Fruit fly (Drosophila melanogaster) whole organism, embryonic: ENCODE measurements around the gene Cpr66Cb.
A peak's percentile ranks its signal among the peaks of the same experiment; 100 is the strongest.

Source experiments
- Bdp1 ChIP-seq: fragments of 200-800 bp; sonication (Bioruptor generic); optimal IDR thresholded peaks from 3 replicates; lab custom pipeline; 2016; ENCODE audit warnings: missing biosample characterization, missing genetic modification characterization
- Bgb ChIP-seq: fragments of 200-800 bp; sonication (Bioruptor generic); IDR thresholded peaks from 2 replicates; pipeline ENCODE4 v1.3.6; 2022; ENCODE audit warnings: missing biosample characterization, missing genetic modification characterization; ENCODE audit not compliant: partially characterized antibody
- CG10959 ChIP-seq: fragments of 200-800 bp; sonication (Bioruptor generic); IDR thresholded peaks from 2 replicates; pipeline ENCODE4 v1.3.6; 2022; ENCODE audit warnings: missing biosample characterization, missing genetic modification characterization
- CG11247 ChIP-seq: fragments of 200-800 bp; sonication (Bioruptor generic); IDR thresholded peaks from 2 replicates; pipeline ENCODE4 v1.3.6; 2022; ENCODE audit warnings: missing biosample characterization, missing genetic modification characterization
- CG11398 ChIP-seq: fragments of 200-800 bp; sonication (Bioruptor generic); optimal IDR thresholded peaks from 2 replicates; lab custom pipeline; 2016; ENCODE audit warnings: missing biosample characterization, missing genetic modification characterization
- CG11456 ChIP-seq: fragments of 200-800 bp; sonication (Bioruptor generic); IDR thresholded peaks from 3 replicates; pipeline ENCODE4 v1.3.6; 2022; ENCODE audit warnings: missing biosample characterization, missing genetic modification characterization
- CG11696 ChIP-seq: fragments of 200-800 bp; sonication (Bioruptor generic); IDR thresholded peaks from 2 replicates; pipeline ENCODE4 v1.3.6; 2022; ENCODE audit warnings: missing biosample characterization, missing genetic modification characterization
- CG12299 ChIP-seq: fragments of 200-800 bp; sonication (Bioruptor generic); optimal IDR thresholded peaks from 2 replicates; lab custom pipeline; 2018; ENCODE audit warnings: missing biosample characterization, mild to moderate bottlenecking, missing genetic modification characterization
- CG13775 ChIP-seq: fragments of 200-800 bp; sonication (Bioruptor generic); optimal IDR thresholded peaks from 3 replicates; lab custom pipeline; 2017; ENCODE audit warnings: missing biosample characterization, mild to moderate bottlenecking, missing genetic modification characterization
- CG2199 ChIP-seq: fragments of 200-800 bp; sonication (Bioruptor generic); IDR thresholded peaks from 3 replicates; pipeline ENCODE4 v1.3.6; 2022; ENCODE audit warnings: missing biosample characterization, missing genetic modification characterization
- CG2712 ChIP-seq: fragments of 200-800 bp; optimal IDR thresholded peaks from 3 replicates; lab custom pipeline; 2019; ENCODE audit warnings: missing biosample characterization, mild to moderate bottlenecking, missing genetic modification characterization, moderate library complexity
- CG2889 ChIP-seq: fragments of 200-800 bp; sonication (Bioruptor generic); IDR thresholded peaks from 3 replicates; pipeline ENCODE4 v1.3.6; 2022; ENCODE audit warnings: missing biosample characterization, missing genetic modification characterization
- CG34376 ChIP-seq: fragments of 200-800 bp; sonication (Bioruptor generic); optimal IDR thresholded peaks from 2 replicates; lab custom pipeline; 2018; ENCODE audit warnings: missing biosample characterization, mild to moderate bottlenecking, missing genetic modification characterization
- CG4617 ChIP-seq: fragments of 200-800 bp; sonication (Bioruptor generic); optimal IDR thresholded peaks from 3 replicates; lab custom pipeline; 2016; ENCODE audit warnings: missing biosample characterization, missing genetic modification characterization, borderline replicate concordance
- CG4707 ChIP-seq: fragments of 200-800 bp; sonication (Bioruptor generic); optimal IDR thresholded peaks from 2 replicates; lab custom pipeline; 2018; ENCODE audit warnings: missing biosample characterization, mild to moderate bottlenecking, missing genetic modification characterization, moderate library complexity
- CG4730 ChIP-seq: fragments of 200-800 bp; sonication (Bioruptor generic); IDR thresholded peaks from 2 replicates; pipeline ENCODE4 v1.3.6; 2022; ENCODE audit warnings: missing biosample characterization, missing genetic modification characterization
- CG7271 ChIP-seq: fragments of 200-800 bp; sonication (Bioruptor generic); optimal IDR thresholded peaks from 2 replicates; lab custom pipeline; 2018; ENCODE audit warnings: missing biosample characterization, mild to moderate bottlenecking, missing genetic modification characterization, moderate library complexity
- CG8290 ChIP-seq, 3 experiments: fragments of 200-800 bp; sonication (Bioruptor generic); optimal IDR thresholded peaks; 2 replicates each; lab custom pipeline; 2016 to 2019; ENCODE audit warnings: missing biosample characterization in 3 of 3, missing genetic modification characterization in 3 of 3, mild to moderate bottlenecking in 2 of 3, moderate library complexity in 1 of 3
- CG9932 ChIP-seq: fragments of 200-800 bp; sonication (Bioruptor generic); IDR thresholded peaks from 2 replicates; pipeline ENCODE4 v1.3.6; 2022; ENCODE audit warnings: missing biosample characterization, missing genetic modification characterization
- CHES-1-like ChIP-seq: fragments of 200-800 bp; sonication (Bioruptor generic); optimal IDR thresholded peaks from 2 replicates; lab custom pipeline; 2016; ENCODE audit warnings: missing biosample characterization, missing genetic modification characterization
- Deaf1 ChIP-seq: fragments of 200-800 bp; optimal IDR thresholded peaks from 3 replicates; lab custom pipeline; 2019; ENCODE audit warnings: missing biosample characterization, mild to moderate bottlenecking, missing genetic modification characterization, moderate library complexity
- Ets65A ChIP-seq: fragments of 200-800 bp; sonication (Bioruptor generic); peaks from one replicate; lab custom pipeline; 2016; ENCODE audit warnings: missing biosample characterization, missing genetic modification characterization
- H15 ChIP-seq: fragments of 200-800 bp; sonication (Bioruptor generic); IDR thresholded peaks from 3 replicates; pipeline ENCODE4 v1.3.6; 2022; ENCODE audit warnings: missing biosample characterization, missing genetic modification characterization
- H2.0 ChIP-seq: fragments of 200-800 bp; sonication (Bioruptor generic); IDR thresholded peaks from 2 replicates; pipeline ENCODE4 v1.3.6; 2022; ENCODE audit warnings: missing biosample characterization, missing genetic modification characterization
- HHEX ChIP-seq: fragments of 200-800 bp; sonication (Bioruptor generic); optimal IDR thresholded peaks from 3 replicates; lab custom pipeline; 2017; ENCODE audit warnings: missing biosample characterization, mild to moderate bottlenecking, missing genetic modification characterization, missing genetic modification reagents
- HLH3B ChIP-seq: fragments of 200-800 bp; sonication (Bioruptor generic); IDR thresholded peaks from 2 replicates; pipeline ENCODE4 v1.3.6; 2022; ENCODE audit warnings: missing biosample characterization, missing genetic modification characterization
- Hr39 ChIP-seq: fragments of >200 bp; optimal IDR thresholded peaks from 2 replicates; lab custom pipeline; 2017
- NFAT ChIP-seq: fragments of 200-800 bp; sonication (Bioruptor generic); IDR thresholded peaks from 2 replicates; pipeline ENCODE4 v1.3.6; 2022; ENCODE audit warnings: missing biosample characterization, missing genetic modification characterization
- Pdp1 ChIP-seq, 2 experiments: fragments of 200-800 bp; sonication (Bioruptor generic); optimal IDR thresholded peaks; 3 replicates each; lab custom pipeline; 2016; ENCODE audit warnings: missing biosample characterization in 2 of 2, missing genetic modification characterization in 2 of 2, mild to moderate bottlenecking in 1 of 2, moderate library complexity in 1 of 2
- Usf ChIP-seq: fragments of 200-800 bp; sonication (Bioruptor generic); optimal IDR thresholded peaks from 2 replicates; lab custom pipeline; 2017; ENCODE audit warnings: missing genotype, missing biosample characterization, missing genetic modification characterization
- cad ChIP-seq: fragments of >200 bp; optimal IDR thresholded peaks from 2 replicates; lab custom pipeline; 2017; ENCODE audit warnings: missing biosample characterization, missing genetic modification characterization
- ci ChIP-seq: fragments of 200-800 bp; sonication (Bioruptor generic); IDR thresholded peaks from 3 replicates; pipeline ENCODE4 v1.3.6; 2022; ENCODE audit warnings: missing biosample characterization, missing genetic modification characterization
- danr ChIP-seq: fragments of 200-800 bp; sonication (Bioruptor generic); IDR thresholded peaks from 2 replicates; pipeline ENCODE4 v1.3.6; 2022; ENCODE audit warnings: missing biosample characterization, missing genetic modification characterization
- hb ChIP-seq: fragments of 200-800 bp; sonication (Bioruptor generic); IDR thresholded peaks from 3 replicates; pipeline ENCODE4 v1.3.6; 2022; ENCODE audit warnings: missing biosample characterization, missing genetic modification characterization; ENCODE audit not compliant: partially characterized antibody
- mirr ChIP-seq: fragments of 200-800 bp; sonication (Bioruptor generic); optimal IDR thresholded peaks from 3 replicates; lab custom pipeline; 2018; ENCODE audit warnings: missing biosample characterization, mild to moderate bottlenecking, missing genetic modification characterization
- peb ChIP-seq: fragments of 200-800 bp; sonication (Bioruptor generic); IDR thresholded peaks from 2 replicates; pipeline ENCODE4 v1.3.6; 2022; ENCODE audit warnings: missing biosample characterization, missing genetic modification characterization
- psq ChIP-seq: fragments of 200-800 bp; sonication (Bioruptor generic); optimal IDR thresholded peaks from 2 replicates; lab custom pipeline; 2017; ENCODE audit warnings: missing biosample characterization, missing genetic modification characterization
- repo ChIP-seq: fragments of 200-800 bp; sonication (Bioruptor generic); optimal IDR thresholded peaks from 2 replicates; lab custom pipeline; 2016; ENCODE audit warnings: missing biosample characterization, missing genetic modification characterization
- schlank ChIP-seq: fragments of 200-800 bp; sonication (Bioruptor generic); optimal IDR thresholded peaks from 2 replicates; lab custom pipeline; 2018; ENCODE audit warnings: missing biosample characterization, mild to moderate bottlenecking, missing genetic modification characterization
- sqz ChIP-seq: fragments of 200-800 bp; sonication (Bioruptor generic); optimal IDR thresholded peaks from 3 replicates; lab custom pipeline; 2018; ENCODE audit warnings: missing biosample characterization, mild to moderate bottlenecking, missing genetic modification characterization
- tap ChIP-seq: fragments of 200-800 bp; optimal IDR thresholded peaks from 3 replicates; lab custom pipeline; 2019; ENCODE audit warnings: missing biosample characterization, mild to moderate bottlenecking, missing genetic modification characterization, moderate library complexity
- wek ChIP-seq: fragments of 200-800 bp; sonication (Bioruptor generic); optimal IDR thresholded peaks from 3 replicates; lab custom pipeline; 2018; ENCODE audit warnings: missing biosample characterization, mild to moderate bottlenecking, missing genetic modification characterization, moderate library complexity

Gene Cpr66Cb

DNA sequence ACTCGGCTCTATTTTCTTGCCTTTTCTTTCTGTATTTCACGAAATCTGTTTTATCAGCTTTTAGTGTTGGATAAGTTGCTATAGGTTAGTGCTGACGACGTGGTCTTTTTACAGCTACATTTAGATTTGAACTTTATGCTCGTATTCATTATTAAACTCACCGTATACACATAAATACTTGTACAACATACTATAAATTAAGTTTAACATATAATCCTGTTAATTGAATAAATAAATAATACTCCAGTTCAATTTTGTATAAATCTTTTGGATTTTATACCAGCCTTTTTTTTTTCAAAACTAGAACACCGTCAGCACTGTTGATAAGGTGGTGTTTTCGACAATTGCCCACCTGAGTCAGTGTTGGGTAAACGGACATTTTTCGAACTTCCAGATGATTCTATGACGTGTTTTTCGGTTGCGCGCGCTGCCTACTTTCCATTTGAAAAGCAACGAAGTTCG lies 27.6 kb upstream of the Cpr66Cb start, which contains the start of gene BI-1 (continued):
- TF ChIP-seq psq (no peak), CG4617 (GFP tag; lab: Kevin White, UChicago) (peak; percentile 63), CG8290 (GFP tag; optimal IDR thresholded peaks at IDR 0.05; lab: Kevin White, UChicago) (peak; percentile 55), CG8290 (tag; optimal IDR thresholded peaks at IDR 0.05; lab: Kevin White, UChicago) (no peak), cad (no peak), tap (tag; lab: Kevin White, UChicago) (no peak), schlank (tag; lab: Kevin White, UChicago) (no peak), hb (GFP tag; lab: Robert Waterston, UW) (no peak), CHES-1-like (no peak), CG4707 (GFP tag; lab: Kevin White, UChicago) (no peak), Deaf1 (no peak), peb (GFP tag; lab: Robert Waterston, UW) (no peak), HHEX (GFP tag; lab: Kevin White, UChicago) (peak; percentile 51), H2.0 (GFP tag; lab: Robert Waterston, UW) (no peak), CG7271 (no peak), CG2712 (peak; percentile 67), Bgb (GFP tag; lab: Robert Waterston, UW) (no peak), wek (GFP tag; lab: Kevin White, UChicago) (no peak), sqz (GFP tag; lab: Kevin White, UChicago) (no peak), CG12299 (tag; lab: Kevin White, UChicago) (peak; percentile 29), CG2199 (GFP tag; lab: Robert Waterston, UW) (no peak), CG4730 (GFP tag; lab: Robert Waterston, UW) (no peak), Pdp1 (GFP tag; optimal IDR thresholded peaks at IDR 0.05; lab: Kevin White, UChicago) (peak; percentile 38 to 60), Bdp1 (GFP tag; lab: Kevin White, UChicago) (peak; percentile 32), mirr (GFP tag; lab: Kevin White, UChicago) (peak; percentile 33), CG10959 (no peak), CG11696 (GFP tag; lab: Robert Waterston, UW) (no peak), CG34376 (peak; percentile 82), repo (GFP tag; lab: Kevin White, UChicago) (no peak), CG13775 (GFP tag; lab: Kevin White, UChicago) (peak; percentile 61), H15 (GFP tag; lab: Robert Waterston, UW) (no peak), Usf (no peak), HLH3B (no peak), danr (GFP tag; lab: Robert Waterston, UW) (no peak)

DNA sequence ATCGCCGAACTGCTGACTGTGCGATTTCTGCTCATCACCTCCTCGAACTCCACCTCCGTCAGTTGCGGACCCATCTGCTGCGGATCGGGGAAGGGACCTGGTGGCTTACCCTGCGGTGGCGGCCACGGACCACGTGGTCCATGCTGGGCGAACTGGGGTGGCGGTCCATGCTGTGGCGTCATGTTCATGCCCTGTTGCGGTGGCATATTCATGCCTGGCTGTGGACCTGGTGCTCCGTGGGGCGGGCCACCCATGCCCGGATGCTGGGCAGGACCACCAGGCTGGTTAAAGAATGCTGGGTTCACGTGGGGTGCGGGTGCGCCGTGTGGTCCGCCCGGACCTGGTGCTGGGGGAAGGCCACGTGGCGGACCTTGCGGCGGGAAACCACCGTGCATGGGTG lies 24.2 kb upstream of the Cpr66Cb start:
- TF ChIP-seq Hr39 (lab: Kevin White, UChicago) (peak; percentile 19), Ets65A (GFP tag; lab: Kevin White, UChicago) (peak; percentile 91), CG9932 (peak; percentile 10; the same call in 1 of the 2 replicates), CG11398 (GFP tag; lab: Kevin White, UChicago) (no peak), peb (GFP tag; lab: Robert Waterston, UW) (0 out of 2 replicates have a peak, but pooled peaks have one; percentile 12), CG2889 (GFP tag; lab: Robert Waterston, UW) (no peak), CG11456 (GFP tag; lab: Robert Waterston, UW) (0 out of 3 replicates have a peak, but pooled peaks have one; percentile 46), CG11247 (GFP tag; lab: Robert Waterston, UW) (0 out of 2 replicates have a peak, but pooled peaks have one; percentile 24), NFAT (GFP tag; lab: Robert Waterston, UW) (peak; percentile 16; the same call in 1 of the 2 replicates), ci (GFP tag; lab: Robert Waterston, UW) (0 out of 3 replicates have a peak, but pooled peaks have one; percentile 21)
